Worm (Caenorhabditis elegans) whole organism, midembryonic: ENCODE measurements around the gene soc-2.
A peak's percentile ranks its signal among the peaks of the same experiment; 100 is the strongest.

Experiments
- T22C8.4 ChIP-seq: fragments of 200-800 bp; sonication (Bioruptor generic); IDR thresholded peaks from 2 replicates; pipeline ENCODE4 v1.3.6; 2022; ENCODE audit warnings: missing genetic modification characterization, missing compliant biosample characterization
- cog-1 ChIP-seq: sonication (generic microtip); optimal IDR thresholded peaks from 2 replicates; lab custom pipeline; 2016; ENCODE audit warnings: missing genetic modification characterization, missing compliant biosample characterization
- flt-1 ChIP-seq: fragments of 200-800 bp; sonication (Bioruptor generic); IDR thresholded peaks from 2 replicates; pipeline ENCODE4 v1.3.6; 2022; ENCODE audit warnings: missing genetic modification characterization, missing compliant biosample characterization
- klf-2 ChIP-seq: fragments of 200-800 bp; sonication (Bioruptor generic); conservative IDR thresholded peaks from 2 replicates; pipeline ENCODE4 v1.3.6; 2022; ENCODE audit warnings: missing genetic modification reagents, missing genetic modification characterization, missing compliant biosample characterization
- med-1 ChIP-seq: sonication (generic microtip); optimal IDR thresholded peaks from 2 replicates; lab custom pipeline; 2017; ENCODE audit warnings: missing genetic modification characterization, mild to moderate bottlenecking, missing compliant biosample characterization, antibody characterized with exemption, missing genetic modification reagents; ENCODE audit not compliant: insufficient read depth
- ref-1 ChIP-seq: fragments of 200-800 bp; sonication (Bioruptor generic); conservative IDR thresholded peaks from 2 replicates; pipeline ENCODE4 v1.3.6; 2022; ENCODE audit warnings: missing genetic modification reagents, missing genetic modification characterization, missing compliant biosample characterization
- tab-1 ChIP-seq: fragments of 200-800 bp; sonication (Bioruptor generic); IDR thresholded peaks from 2 replicates; pipeline ENCODE4 v1.3.6; 2022; ENCODE audit warnings: missing genetic modification characterization, missing compliant biosample characterization
- ztf-23 ChIP-seq: fragments of 200-800 bp; sonication (Bioruptor generic); IDR thresholded peaks from 2 replicates; pipeline ENCODE4 v1.3.6; 2022; ENCODE audit warnings: missing genetic modification reagents, missing genetic modification characterization, missing compliant biosample characterization
- ztf-29 ChIP-seq: fragments of 200-800 bp; sonication (Bioruptor generic); IDR thresholded peaks from 2 replicates; pipeline ENCODE4 v1.3.6; 2022; ENCODE audit warnings: missing genetic modification reagents, missing genetic modification characterization, missing compliant biosample characterization

soc-2 gene

DNA sequence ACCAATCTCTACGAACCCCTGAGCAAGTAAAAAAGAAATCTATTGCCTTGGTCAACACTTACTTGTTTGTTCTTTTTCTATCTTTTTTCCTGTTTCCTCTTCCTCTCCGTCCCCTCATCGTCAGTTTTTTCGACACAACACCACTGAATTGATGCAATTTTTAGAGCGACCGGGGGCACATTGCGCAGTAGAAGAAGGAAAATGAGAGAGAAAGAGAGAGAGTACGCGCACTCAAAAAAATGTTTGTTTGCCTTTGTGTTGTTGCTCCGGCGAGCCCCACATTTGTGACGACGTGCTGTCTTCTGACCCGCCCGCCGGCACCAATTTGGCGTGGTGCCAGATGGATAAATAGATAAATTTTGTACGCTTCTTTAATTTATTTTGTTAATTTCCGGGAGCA is 52.1 kb downstream of the soc-2 start:
- TF ChIP-seq klf-2 (GFP tag; lab: Robert Waterston, UW) = no peak
- peak; percentile 52; the same call in 1 of the 2 replicates for TF ChIP-seq ztf-23

DNA sequence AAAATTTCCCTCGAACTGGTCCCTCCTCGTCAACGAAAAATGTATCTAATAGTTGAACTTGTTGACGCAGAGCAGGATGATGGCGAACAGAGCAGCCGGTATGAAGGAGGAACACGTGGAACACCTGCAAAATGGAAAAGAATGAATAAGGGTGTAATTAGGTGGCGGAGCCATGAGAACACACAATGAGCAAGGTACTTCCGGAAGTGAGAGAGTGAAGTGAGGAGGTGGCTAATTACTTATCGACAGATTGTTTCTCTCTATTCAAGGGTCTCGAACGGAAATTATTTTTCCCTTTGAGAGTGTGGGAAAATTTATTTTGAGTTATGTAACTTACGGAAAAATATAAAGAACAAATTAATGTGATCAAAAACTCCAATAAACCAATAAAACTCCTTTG is 58.8 kb downstream of the soc-2 start:
- no peak for TF ChIP-seq ztf-29 (GFP tag; lab: Robert Waterston, UW)
- TF ChIP-seq klf-2 (GFP tag; lab: Robert Waterston, UW) = no peak
- TF ChIP-seq flt-1 (GFP tag; lab: Robert Waterston, UW) = no peak
- no peak for TF ChIP-seq ztf-23
- TF ChIP-seq ref-1 (GFP tag; lab: Robert Waterston, UW) = no peak
- TF ChIP-seq tab-1 = no peak
- TF ChIP-seq T22C8.4 = no peak
- no peak for TF ChIP-seq cog-1 (tag; lab: Kevin White, UChicago)
- no peak for TF ChIP-seq med-1 (GFP tag; lab: Kevin White, UChicago)

DNA sequence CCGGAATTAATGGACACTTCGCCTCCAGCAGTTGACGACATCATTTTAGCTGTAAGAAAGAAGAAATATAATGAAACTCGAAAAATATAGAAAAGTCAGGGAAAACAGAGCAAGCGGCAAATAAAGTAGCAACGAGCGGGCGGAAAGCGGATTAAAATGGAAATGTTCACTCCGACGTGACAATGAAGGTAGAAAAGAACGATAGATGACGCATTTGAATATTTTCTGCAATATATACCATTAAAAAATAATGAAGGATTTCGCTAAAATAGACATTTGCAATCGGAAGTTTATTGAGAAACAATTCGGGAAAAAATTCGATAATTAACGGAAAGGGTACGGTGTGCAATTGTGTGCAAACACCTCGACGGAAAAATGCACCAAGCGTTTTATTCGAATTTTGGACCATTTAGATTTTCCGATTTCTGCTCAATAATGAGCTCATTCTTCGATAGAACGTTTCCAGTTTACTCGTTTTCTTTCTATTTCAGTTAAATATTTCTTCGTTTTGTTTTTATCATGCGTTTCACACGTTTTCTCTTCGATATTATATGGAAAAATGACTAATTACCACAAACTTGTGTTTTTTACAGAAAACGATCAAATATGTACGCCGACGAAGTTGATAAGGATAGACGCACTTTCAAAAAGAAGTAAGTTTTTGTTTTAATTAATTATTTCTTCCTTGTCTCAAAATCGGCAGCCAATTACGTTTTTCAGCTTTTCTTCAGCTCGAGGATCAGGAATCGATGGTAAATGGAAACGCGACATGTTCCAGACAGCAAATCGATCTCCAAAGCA is 61.1 kb downstream of the soc-2 start, which contains the start of the genes snpn-1 and C02B10.4:
TSS of gene snpn-1 (minus strand) at position 51 of the 801 bp plus-strand sequence.
TSS of gene C02B10.4 (plus strand) at position 594 of the 801 bp plus-strand sequence.
- no peak for TF ChIP-seq klf-2 (GFP tag; lab: Robert Waterston, UW)
- TF ChIP-seq flt-1 (GFP tag; lab: Robert Waterston, UW) = no peak
- TF ChIP-seq ztf-29 (GFP tag; lab: Robert Waterston, UW) = no peak
- no peak for TF ChIP-seq cog-1 (tag; lab: Kevin White, UChicago)
- TF ChIP-seq tab-1 = no peak
- TF ChIP-seq T22C8.4 = peak; percentile 60; the same call in 1 of the 2 replicates

DNA sequence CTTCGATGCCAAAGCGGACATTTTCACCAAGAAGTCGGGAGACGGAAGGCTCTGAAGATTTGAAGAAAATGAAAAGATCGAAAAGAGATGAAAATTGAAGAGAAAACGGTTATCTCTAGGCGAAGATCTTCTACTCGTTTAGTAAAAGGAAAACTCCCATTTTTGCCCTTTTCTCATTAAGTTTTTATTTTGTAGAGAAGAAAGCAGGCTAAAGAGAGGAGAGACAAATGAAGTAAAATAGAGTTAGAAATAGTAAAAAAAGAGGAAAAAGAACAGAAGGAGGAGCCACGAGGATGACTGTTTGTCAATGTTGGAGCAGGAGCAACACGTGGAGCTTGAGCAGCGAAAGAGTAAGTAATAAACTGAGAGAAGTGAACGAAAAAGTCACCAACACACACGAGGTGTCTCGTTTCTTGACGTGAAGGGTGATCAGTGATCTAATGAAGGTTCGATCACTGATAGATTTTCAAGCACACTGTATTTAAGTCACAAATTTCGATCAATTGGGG is 63.4 kb downstream of the soc-2 start, which contains the start of gene ivd-1:
TSS of gene ivd-1 (minus strand) at position 51 of the 509 bp plus-strand sequence.
- TF ChIP-seq T22C8.4 (no peak), klf-2 (GFP tag; lab: Robert Waterston, UW) (no peak), ref-1 (GFP tag; lab: Robert Waterston, UW) (no peak), cog-1 (tag; lab: Kevin White, UChicago) (no peak), ztf-29 (GFP tag; lab: Robert Waterston, UW) (no peak), ztf-23 (no peak), tab-1 (no peak)

DNA sequence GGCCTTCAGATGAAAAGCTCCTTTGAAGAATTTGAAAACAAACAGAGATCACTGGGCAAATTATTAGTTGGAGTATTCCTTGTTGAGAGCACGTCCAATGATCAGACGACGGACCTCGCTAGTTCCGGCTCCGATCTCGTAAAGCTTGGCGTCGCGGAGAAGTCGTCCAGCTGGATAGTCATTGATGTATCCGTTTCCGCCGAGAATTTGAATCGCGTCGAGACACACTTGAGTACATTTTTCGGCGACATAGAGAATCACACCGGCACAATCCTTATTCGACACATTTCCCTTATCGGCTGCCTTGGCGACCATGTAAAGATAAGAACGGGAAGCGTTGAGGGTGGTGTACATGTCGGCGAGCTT is 65.3 kb downstream of the soc-2 start:
- TF ChIP-seq cog-1 (tag; lab: Kevin White, UChicago) = no peak
- TF ChIP-seq tab-1 = no peak
- no peak for TF ChIP-seq med-1 (GFP tag; lab: Kevin White, UChicago)
- 0 out of 2 replicates have a peak, but pooled peaks have one; percentile 4 for TF ChIP-seq flt-1 (GFP tag; lab: Robert Waterston, UW)
- no peak for TF ChIP-seq klf-2 (GFP tag; lab: Robert Waterston, UW)
- TF ChIP-seq ref-1 (GFP tag; lab: Robert Waterston, UW) = no peak
- TF ChIP-seq T22C8.4 = no peak

DNA sequence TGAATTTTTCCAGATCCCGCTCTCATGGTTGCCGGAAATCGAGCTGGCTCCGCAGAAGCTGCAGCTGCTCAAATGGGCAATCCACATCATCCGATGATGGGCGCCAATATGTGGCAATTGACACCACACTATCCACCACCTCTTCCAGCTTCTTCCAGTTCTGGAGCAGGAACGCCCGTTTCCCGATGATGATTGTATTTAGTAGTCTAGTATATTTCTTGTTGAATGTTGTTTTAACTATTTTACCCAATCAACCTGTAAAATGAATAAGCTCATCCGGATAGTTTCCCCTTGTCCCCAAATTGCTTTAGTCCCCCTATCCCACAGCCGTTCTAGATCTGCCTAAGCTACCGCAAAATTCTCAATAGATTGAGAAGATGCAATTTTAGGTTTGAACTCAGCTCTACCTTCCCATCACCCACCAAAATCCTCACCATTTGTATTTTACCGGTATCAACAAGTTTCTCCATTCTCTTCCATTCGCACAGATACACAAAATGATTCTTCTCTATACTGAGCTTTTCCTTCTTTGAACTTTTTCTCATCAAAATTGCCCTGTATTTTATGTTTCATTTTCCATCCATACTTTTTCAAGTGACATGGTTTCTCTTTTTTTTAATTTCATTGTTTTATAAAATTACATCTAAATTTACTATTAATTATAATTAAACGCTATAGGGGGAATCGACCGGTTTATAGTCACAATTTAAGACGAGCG is 65.9 kb downstream of the soc-2 start:
- TF ChIP-seq med-1 (GFP tag; lab: Kevin White, UChicago) (no peak), flt-1 (GFP tag; lab: Robert Waterston, UW) (no peak), cog-1 (tag; lab: Kevin White, UChicago) (no peak), klf-2 (GFP tag; lab: Robert Waterston, UW) (no peak), tab-1 (no peak), ztf-23 (no peak), ref-1 (GFP tag; lab: Robert Waterston, UW) (no peak), ztf-29 (GFP tag; lab: Robert Waterston, UW) (no peak), T22C8.4 (no peak)

DNA sequence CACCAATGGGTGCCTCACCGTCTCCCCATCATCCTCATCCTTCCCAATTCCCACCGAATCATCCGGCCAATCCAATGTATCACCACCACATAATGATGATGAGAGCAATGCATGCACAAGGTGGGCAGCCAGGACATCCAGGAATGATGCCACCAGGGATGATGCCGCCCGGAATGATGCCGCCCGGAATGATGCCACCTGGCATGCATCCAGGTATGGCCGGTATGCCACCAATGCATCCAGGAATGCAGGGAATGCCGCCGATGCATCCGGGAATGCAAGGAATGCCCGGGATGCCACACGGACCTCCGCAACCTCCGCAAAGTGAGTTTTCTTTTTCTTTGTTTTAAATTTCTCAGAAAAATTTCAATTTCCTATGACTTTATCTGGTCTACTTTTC is 66.5 kb downstream of the soc-2 start:
- peak; percentile 15; the same call in 1 of the 2 replicates for TF ChIP-seq flt-1 (GFP tag; lab: Robert Waterston, UW)
- no peak for TF ChIP-seq ztf-23
- TF ChIP-seq med-1 (GFP tag; lab: Kevin White, UChicago) = no peak
- TF ChIP-seq ztf-29 (GFP tag; lab: Robert Waterston, UW) = no peak

DNA sequence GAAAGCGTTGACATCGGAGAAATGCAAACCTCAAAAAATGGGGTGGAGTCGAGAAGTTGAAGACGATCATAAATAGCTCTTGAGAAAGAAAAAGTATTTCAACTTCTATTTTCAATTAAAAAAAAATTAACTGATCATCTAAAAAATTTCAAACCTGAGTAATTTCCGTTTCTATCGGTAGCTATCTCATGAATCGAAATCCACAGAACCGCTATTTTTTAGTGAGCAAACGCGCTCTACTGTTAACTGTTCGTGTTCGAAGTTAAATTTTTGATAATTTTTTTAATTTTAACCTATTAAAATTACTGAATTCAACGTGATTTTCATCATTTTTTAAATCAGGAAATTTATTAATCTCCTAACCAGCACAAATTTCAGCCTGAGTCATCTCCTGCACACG is 68.5 kb downstream of the soc-2 start:
- no peak for TF ChIP-seq ztf-23
- TF ChIP-seq ztf-29 (GFP tag; lab: Robert Waterston, UW) = no peak
- no peak for TF ChIP-seq ref-1 (GFP tag; lab: Robert Waterston, UW)
- TF ChIP-seq T22C8.4 = no peak

DNA sequence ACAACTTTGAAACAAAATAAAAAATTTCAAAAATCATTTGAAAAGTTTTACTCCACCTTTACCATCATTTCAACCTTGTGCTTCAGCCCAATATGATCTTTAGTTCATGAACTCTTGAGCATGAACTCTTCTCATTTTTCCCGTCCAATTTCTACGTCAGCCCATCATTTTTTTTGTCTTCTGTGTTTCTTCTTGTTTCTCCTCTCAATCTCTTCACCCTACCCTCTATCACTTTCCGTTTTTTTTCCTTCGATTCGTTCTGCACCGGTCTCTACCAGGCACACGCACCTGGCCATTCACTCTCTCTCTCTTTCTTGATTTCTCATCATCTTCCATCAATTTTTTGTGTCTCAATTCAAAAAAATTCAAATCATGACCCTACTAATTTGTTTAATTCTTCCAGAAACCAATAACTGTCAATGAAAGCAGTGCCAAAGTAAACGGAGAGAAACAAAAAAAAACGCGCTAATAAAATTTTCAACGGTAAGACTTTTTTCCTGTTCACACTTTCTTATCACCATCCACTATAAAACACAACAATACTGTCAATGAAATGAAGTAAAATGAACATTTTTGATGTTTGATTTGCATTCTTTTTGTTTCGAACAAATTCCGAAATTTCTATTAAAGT is 69.3 kb downstream of the soc-2 start, which contains the start of gene pygo-1:
TSS of gene pygo-1 (plus strand) at position 404 of the 631 bp plus-strand sequence.
- no peak for TF ChIP-seq flt-1 (GFP tag; lab: Robert Waterston, UW)
- TF ChIP-seq klf-2 (GFP tag; lab: Robert Waterston, UW) = no peak
- no peak for TF ChIP-seq T22C8.4
- no peak for TF ChIP-seq tab-1
- no peak for TF ChIP-seq ztf-23
- no peak for TF ChIP-seq med-1 (GFP tag; lab: Kevin White, UChicago)
- no peak for TF ChIP-seq ref-1 (GFP tag; lab: Robert Waterston, UW)
- TF ChIP-seq ztf-29 (GFP tag; lab: Robert Waterston, UW) = no peak
- TF ChIP-seq cog-1 (tag; lab: Kevin White, UChicago) = no peak
